Worm (Caenorhabditis elegans) whole organism, L1 larva: ENCODE measurements around the gene C45B2.3.

Experiments used
- C16A3.4 ChIP-seq: fragments of 150-350 bp; optimal IDR thresholded peaks from 2 replicates; lab custom pipeline; 2014; ENCODE audit warnings: missing biosample characterization, missing genetic modification characterization
- C34B4.2 ChIP-seq: sonication (generic microtip); optimal IDR thresholded peaks from 2 replicates; lab custom pipeline; 2017; ENCODE audit warnings: mild to moderate bottlenecking, missing genetic modification characterization, missing compliant biosample characterization
- Y116A8C.19 ChIP-seq: sonication (generic microtip); optimal IDR thresholded peaks from 2 replicates; lab custom pipeline; 2016; ENCODE audit warnings: missing compliant biosample characterization, missing genetic modification characterization, borderline replicate concordance
- ama-1 ChIP-seq: fragments of 150-350 bp; optimal IDR thresholded peaks from 2 replicates; lab custom pipeline; 2014
- blmp-1 ChIP-seq: fragments of 150-350 bp; optimal IDR thresholded peaks from 2 replicates; lab custom pipeline; 2014; ENCODE audit warnings: missing biosample characterization, missing genetic modification characterization
- ceh-63 ChIP-seq: fragments of 200-800 bp; sonication (Bioruptor generic); optimal IDR thresholded peaks from 2 replicates; lab custom pipeline; 2018; ENCODE audit warnings: mild to moderate bottlenecking, missing genetic modification characterization, missing compliant biosample characterization
- ceh-8 ChIP-seq: fragments of 200-800 bp; sonication (Bioruptor generic); optimal IDR thresholded peaks from 2 replicates; lab custom pipeline; 2018; ENCODE audit warnings: mild to moderate bottlenecking, missing genetic modification characterization, moderate library complexity, missing compliant biosample characterization
- ceh-88 ChIP-seq: fragments of 200-800 bp; sonication (Bioruptor generic); IDR thresholded peaks from 2 replicates; pipeline ENCODE4 v1.3.6; 2022; ENCODE audit warnings: missing genetic modification characterization, missing compliant biosample characterization
- ceh-90 ChIP-seq: sonication (generic microtip); optimal IDR thresholded peaks from 2 replicates; lab custom pipeline; 2016; ENCODE audit warnings: missing genetic modification characterization, missing compliant biosample characterization
- ces-1 ChIP-seq: fragments of 150-350 bp; optimal IDR thresholded peaks from 2 replicates; lab custom pipeline; 2014; ENCODE audit warnings: missing biosample characterization, missing genetic modification reagents, missing genetic modification characterization
- dsc-1 ChIP-seq: sonication (generic microtip); optimal IDR thresholded peaks from 2 replicates; lab custom pipeline; 2016; ENCODE audit warnings: mild to moderate bottlenecking, missing genetic modification characterization, missing compliant biosample characterization
- efl-3 ChIP-seq: fragments of 200-800 bp; sonication (Bioruptor generic); optimal IDR thresholded peaks from 2 replicates; lab custom pipeline; 2018; ENCODE audit warnings: mild to moderate bottlenecking, missing genetic modification characterization, missing compliant biosample characterization
- egl-13 ChIP-seq: sonication (generic microtip); optimal IDR thresholded peaks from 2 replicates; lab custom pipeline; 2016; ENCODE audit warnings: missing genotype, missing genetic modification reagents, missing genetic modification characterization, missing compliant biosample characterization
- elt-3 ChIP-seq, 6 experiments: fragments of 150-350 bp in 1 of 6; sonication (generic microtip); optimal IDR thresholded peaks; 2 replicates each; lab custom pipeline; 2017 to 2018; ENCODE audit warnings: missing biosample characterization in 6 of 6, missing genetic modification characterization in 6 of 6, inconsistent platforms in 1 of 6
- fkh-4 ChIP-seq: sonication (generic microtip); optimal IDR thresholded peaks from 2 replicates; lab custom pipeline; 2016; ENCODE audit warnings: missing compliant biosample characterization, missing genetic modification characterization, borderline replicate concordance
- fkh-8 ChIP-seq: sonication (generic microtip); optimal IDR thresholded peaks from 2 replicates; lab custom pipeline; 2016; ENCODE audit warnings: mild to moderate bottlenecking, missing genetic modification characterization, missing compliant biosample characterization
- fos-1 ChIP-seq: fragments of 150-350 bp; optimal IDR thresholded peaks from 2 replicates; lab custom pipeline; 2014; ENCODE audit warnings: missing biosample characterization, missing genetic modification characterization
- grh-1 ChIP-seq: fragments of 200-800 bp; sonication (Bioruptor generic); IDR thresholded peaks from 2 replicates; pipeline ENCODE4 v1.3.6; 2022; ENCODE audit warnings: missing genetic modification reagents, missing genetic modification characterization, missing compliant biosample characterization
- hlh-17 ChIP-seq: fragments of 200-800 bp; sonication (Bioruptor generic); optimal IDR thresholded peaks from 2 replicates; lab custom pipeline; 2018; ENCODE audit warnings: missing genetic modification characterization, mild to moderate bottlenecking, missing compliant biosample characterization, moderate library complexity, borderline replicate concordance
- irx-1 ChIP-seq: sonication (generic microtip); optimal IDR thresholded peaks from 2 replicates; lab custom pipeline; 2016; ENCODE audit warnings: missing genetic modification characterization, missing compliant biosample characterization
- lin-14 ChIP-seq: fragments of 200-800 bp; sonication (Bioruptor generic); optimal IDR thresholded peaks from 2 replicates; lab custom pipeline; 2018; ENCODE audit warnings: mild to moderate bottlenecking, missing genetic modification characterization, moderate library complexity, missing compliant biosample characterization
- lir-3 ChIP-seq: sonication (generic microtip); optimal IDR thresholded peaks from 2 replicates; lab custom pipeline; 2016; ENCODE audit warnings: mild to moderate bottlenecking, missing genetic modification characterization, moderate library complexity, missing compliant biosample characterization; ENCODE audit not compliant: poor library complexity
- lsy-2 ChIP-seq, 2 experiments: fragments of 150-350 bp; optimal IDR thresholded peaks; 2 replicates each; lab custom pipeline; 2014; ENCODE audit warnings: missing biosample characterization in 2 of 2, missing genetic modification characterization in 2 of 2
- mef-2 ChIP-seq: fragments of 150-350 bp; optimal IDR thresholded peaks from 2 replicates; lab custom pipeline; 2014; ENCODE audit warnings: missing biosample characterization, missing genetic modification characterization
- nhr-19 ChIP-seq: fragments of 200-800 bp; sonication (Bioruptor generic); conservative IDR thresholded peaks from 2 replicates; pipeline ENCODE4 v1.3.6; 2022; ENCODE audit warnings: missing genetic modification characterization, missing compliant biosample characterization
- nhr-20 ChIP-seq: sonication (generic microtip); optimal IDR thresholded peaks from 2 replicates; lab custom pipeline; 2016; ENCODE audit warnings: mild to moderate bottlenecking, missing genetic modification characterization, missing compliant biosample characterization
- nhr-237 ChIP-seq: fragments of 150-350 bp; optimal IDR thresholded peaks from 2 replicates; lab custom pipeline; 2014; ENCODE audit warnings: missing biosample characterization, missing genetic modification characterization
- nhr-47 ChIP-seq: sonication (generic microtip); optimal IDR thresholded peaks from 2 replicates; lab custom pipeline; 2016; ENCODE audit warnings: mild to moderate bottlenecking, missing genetic modification characterization, moderate library complexity, missing compliant biosample characterization
- nhr-71 ChIP-seq: sonication (generic microtip); optimal IDR thresholded peaks from 2 replicates; lab custom pipeline; 2016; ENCODE audit warnings: mild to moderate bottlenecking, missing genetic modification characterization, moderate library complexity, missing compliant biosample characterization
- nhr-76 ChIP-seq: sonication (generic microtip); optimal IDR thresholded peaks from 2 replicates; lab custom pipeline; 2017; ENCODE audit warnings: missing biosample characterization, missing genetic modification characterization
- nhr-84 ChIP-seq: sonication (generic microtip); optimal IDR thresholded peaks from 2 replicates; lab custom pipeline; 2017; ENCODE audit warnings: missing biosample characterization, missing genetic modification characterization
- nhr-85 ChIP-seq: sonication (generic microtip); peaks from one replicate; lab custom pipeline; 2016; ENCODE audit warnings: missing genetic modification characterization, inconsistent platforms, missing compliant biosample characterization
- pax-3 ChIP-seq: fragments of 200-800 bp; sonication (Bioruptor generic); optimal IDR thresholded peaks from 2 replicates; lab custom pipeline; 2018; ENCODE audit warnings: mild to moderate bottlenecking, missing genetic modification characterization, moderate library complexity, missing compliant biosample characterization
- snu-23 ChIP-seq: sonication (generic microtip); optimal IDR thresholded peaks from 2 replicates; lab custom pipeline; 2016; ENCODE audit warnings: missing genetic modification characterization, missing compliant biosample characterization
- sptf-1 ChIP-seq: fragments of 150-350 bp; optimal IDR thresholded peaks from 2 replicates; lab custom pipeline; 2014; ENCODE audit warnings: missing biosample characterization, missing genetic modification characterization
- swsn-7 ChIP-seq: sonication (generic microtip); optimal IDR thresholded peaks from 2 replicates; lab custom pipeline; 2016; ENCODE audit warnings: missing genetic modification characterization, missing compliant biosample characterization
- tbx-2 ChIP-seq: sonication (generic microtip); optimal IDR thresholded peaks from 2 replicates; lab custom pipeline; 2016; ENCODE audit warnings: missing genetic modification characterization, missing compliant biosample characterization
- tlp-1 ChIP-seq: fragments of 150-350 bp; optimal IDR thresholded peaks from 2 replicates; lab custom pipeline; 2014; ENCODE audit warnings: missing biosample characterization, missing genetic modification characterization
- unc-130 ChIP-seq: fragments of 150-350 bp; optimal IDR thresholded peaks from 2 replicates; lab custom pipeline; 2017; ENCODE audit warnings: missing biosample characterization, missing genetic modification characterization, inconsistent platforms
- unc-30 ChIP-seq: sonication (generic microtip); optimal IDR thresholded peaks from 2 replicates; lab custom pipeline; 2017; ENCODE audit warnings: missing biosample characterization, missing genetic modification characterization
- unc-62 ChIP-seq: fragments of 150-350 bp; optimal IDR thresholded peaks from 2 replicates; lab custom pipeline; 2014; ENCODE audit warnings: missing biosample characterization, missing genetic modification reagents, missing genetic modification characterization
- unc-86 ChIP-seq: sonication (generic microtip); optimal IDR thresholded peaks from 2 replicates; lab custom pipeline; 2016; ENCODE audit warnings: missing genetic modification characterization, missing compliant biosample characterization
- zag-1 ChIP-seq: fragments of 150-350 bp; optimal IDR thresholded peaks from 2 replicates; lab custom pipeline; 2014; ENCODE audit warnings: missing biosample characterization, missing genetic modification characterization

Gene C45B2.3

DNA sequence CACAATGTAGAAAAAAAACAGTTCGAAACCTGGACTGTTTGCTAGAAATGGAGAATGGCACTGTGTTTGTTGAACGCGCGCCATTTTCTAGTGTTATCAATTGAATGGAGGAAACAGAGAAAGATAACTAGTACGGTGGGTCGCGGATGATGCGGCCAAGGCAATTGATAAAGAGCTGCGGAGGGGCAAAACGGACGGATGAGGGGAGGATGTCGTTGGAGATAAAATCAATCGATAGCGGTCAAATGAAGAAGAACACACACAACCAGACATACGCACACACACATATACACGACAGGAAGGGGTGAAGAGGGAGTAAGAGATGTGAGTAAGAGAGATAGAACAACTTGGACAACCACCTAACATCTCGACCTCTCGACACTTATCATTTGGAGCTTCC lies 32.7 kb upstream of the C45B2.3 start (continued):
- no peak for TF ChIP-seq pax-3 (tag; lab: Kevin White, UChicago)
- TF ChIP-seq efl-3 (GFP tag; lab: Kevin White, UChicago): no peak
- no peak for TF ChIP-seq nhr-237
- no peak for TF ChIP-seq nhr-76 (tag; lab: Kevin White, UChicago)
- no peak for TF ChIP-seq C34B4.2 (tag; lab: Kevin White, UChicago)
- no peak for TF ChIP-seq ama-1 (lab: Kevin White, UChicago)
- peak; percentile 40 for TF ChIP-seq nhr-20 (tag; lab: Kevin White, UChicago)
- TF ChIP-seq swsn-7 (tag; lab: Kevin White, UChicago): no peak
- TF ChIP-seq dsc-1 (tag; lab: Kevin White, UChicago): no peak
- TF ChIP-seq unc-130 (tag; lab: Kevin White, UChicago): peak; percentile 72
- TF ChIP-seq, all 84 proteins: peak for 13

- TF ChIP-seq lir-3 (no peak), ceh-8 (GFP tag; lab: Kevin White, UChicago) (no peak), sptf-1 (tag; lab: Kevin White, UChicago) (no peak), C16A3.4 (tag; lab: Kevin White, UChicago) (no peak), nhr-76 (tag; lab: Kevin White, UChicago) (no peak), dsc-1 (tag; lab: Kevin White, UChicago) (no peak), nhr-237 (no peak), nhr-47 (tag; lab: Kevin White, UChicago) (no peak), nhr-84 (no peak), unc-62 (GFP tag; lab: Kevin White, UChicago) (no peak), Y116A8C.19 (tag; lab: Kevin White, UChicago) (no peak), unc-86 (no peak), ces-1 (GFP tag; lab: Kevin White, UChicago) (no peak), lsy-2 (tag; optimal IDR thresholded peaks at IDR 0.05; lab: Kevin White, UChicago) (no peak), ceh-88 (GFP tag; lab: Robert Waterston, UW) (no peak), elt-3 (tag; optimal IDR thresholded peaks at IDR 0.05; lab: Kevin White, UChicago) (peak in 5 of 6 experiments; percentile 16 to 64 (median 62)), efl-3 (GFP tag; lab: Kevin White, UChicago) (no peak), nhr-85 (peak; percentile 56), ceh-63 (GFP tag; lab: Kevin White, UChicago) (no peak), nhr-71 (peak; percentile 6), unc-130 (tag; lab: Kevin White, UChicago) (peak; percentile 29), unc-30 (tag; lab: Kevin White, UChicago) (no peak), ceh-90 (tag; lab: Kevin White, UChicago) (no peak), hlh-17 (GFP tag; lab: Kevin White, UChicago) (no peak), nhr-20 (tag; lab: Kevin White, UChicago) (peak; percentile 24), fos-1 (tag; lab: Kevin White, UChicago) (no peak), tbx-2 (peak; percentile 6), C34B4.2 (tag; lab: Kevin White, UChicago) (no peak), blmp-1 (tag; lab: Kevin White, UChicago) (peak; percentile 96), tlp-1 (tag; lab: Kevin White, UChicago) (no peak), grh-1 (GFP tag; lab: Robert Waterston, UW) (peak; percentile 47), egl-13 (tag; lab: Kevin White, UChicago) (no peak), snu-23 (GFP tag; lab: Kevin White, UChicago) (peak; percentile 14), fkh-8 (tag; lab: Kevin White, UChicago) (no peak), nhr-19 (no peak), fkh-4 (no peak), lin-14 (GFP tag; lab: Kevin White, UChicago) (peak; percentile 35), mef-2 (tag; lab: Kevin White, UChicago) (no peak), irx-1 (tag; lab: Kevin White, UChicago) (no peak), zag-1 (no peak)
Observed at ce11 chrX:6050849-6051248, 31.9 kb upstream of the C45B2.3 start.
